Fruit fly (Drosophila melanogaster): ENCODE measurements around the gene Cpr65Ec.

Cpr65Ec gene

dm6 chr3L:7130574-7130973 is 37.6 kb downstream of the Cpr65Ec start, which contains the start of gene Acbp3:
Gene Acbp3, plus strand, starts transcription at chr3L:7130874.
- no peak for TF ChIP-seq CG14655 (GFP tag; optimal IDR thresholded peaks at IDR 0.05)
- TF ChIP-seq Ets98B (GFP tag; IDR thresholded peaks at IDR 0.05) = no peak

dm6 chr3L:7131447-7131983 is 38.5 kb downstream of the Cpr65Ec start, which contains the start of gene Acbp2:
Gene Acbp2, plus strand, starts transcription at chr3L:7131863.
- TF ChIP-seq CG14655 (GFP tag; optimal IDR thresholded peaks at IDR 0.05) (no peak), CG8159 (tag; optimal IDR thresholded peaks at IDR 0.05) (no peak), Pif1A (GFP tag; optimal IDR thresholded peaks at IDR 0.05) (no peak), EcR (GFP tag; optimal IDR thresholded peaks at IDR 0.05) (no peak), CG13204 (GFP tag; optimal IDR thresholded peaks at IDR 0.05) (no peak), gl (tag; optimal IDR thresholded peaks at IDR 0.05) (no peak), rn (GFP tag; IDR thresholded peaks at IDR 0.05) (no peak), fd96Ca (GFP tag; IDR thresholded peaks at IDR 0.05) (no peak), CG4496 (GFP tag; IDR thresholded peaks at IDR 0.05) (no peak)

- TF ChIP-seq Pif1A (GFP tag; optimal IDR thresholded peaks at IDR 0.05) = no peak
- no peak for TF ChIP-seq CG15710 (tag; optimal IDR thresholded peaks at IDR 0.05)
- no peak for TF ChIP-seq CG9948 (tag; optimal IDR thresholded peaks at IDR 0.05)
- no peak for TF ChIP-seq EcR (GFP tag; optimal IDR thresholded peaks at IDR 0.05)
- TF ChIP-seq fd96Ca (GFP tag; IDR thresholded peaks at IDR 0.05) = no peak
- TF ChIP-seq CG32121 (GFP tag; IDR thresholded peaks at IDR 0.05) = no peak
- TF ChIP-seq CG8159 (tag; optimal IDR thresholded peaks at IDR 0.05) = no peak
- no peak for TF ChIP-seq CG10348 (GFP tag; IDR thresholded peaks at IDR 0.05)
- TF ChIP-seq rn (GFP tag; IDR thresholded peaks at IDR 0.05) = no peak
- no peak for TF ChIP-seq CG17806 (tag; optimal IDR thresholded peaks at IDR 0.05)
- no peak for TF ChIP-seq gl (tag; optimal IDR thresholded peaks at IDR 0.05)
Observed at dm6 chr3L:7132593-7132992, 39.6 kb downstream of the Cpr65Ec start.

dm6 chr3L:7133699-7134655 is 41.0 kb downstream of the Cpr65Ec start, which contains the start of gene melt:
Gene melt, plus strand, starts transcription at chr3L:7134516.
- TF ChIP-seq CG9948 (tag; optimal IDR thresholded peaks at IDR 0.05) (peak; percentile 81), Pif1B (GFP tag; optimal IDR thresholded peaks at IDR 0.05) (peak; percentile 89), Snoo (tag; optimal IDR thresholded peaks at IDR 0.05) (peak; percentile 87), CG17806 (tag; optimal IDR thresholded peaks at IDR 0.05) (peak; percentile 72), CG32121 (GFP tag; IDR thresholded peaks at IDR 0.05) (peak; percentile 69), CG15710 (tag; optimal IDR thresholded peaks at IDR 0.05) (peak; percentile 81), CG8159 (tag; optimal IDR thresholded peaks at IDR 0.05) (peak; percentile 87), fd96Ca (GFP tag; IDR thresholded peaks at IDR 0.05) (peak; percentile 75), D1 (tag; optimal IDR thresholded peaks at IDR 0.05) (peak; percentile 73), CG8301 (tag; optimal IDR thresholded peaks at IDR 0.05) (peak; percentile 90), CG34367 (tag; optimal IDR thresholded peaks at IDR 0.05) (peak; percentile 73), CG4496 (GFP tag; IDR thresholded peaks at IDR 0.05) (peak; percentile 75), CG14655 (GFP tag; optimal IDR thresholded peaks at IDR 0.05) (peak; percentile 93), Pif1A (GFP tag; optimal IDR thresholded peaks at IDR 0.05) (peak; percentile 91), Ets98B (GFP tag; IDR thresholded peaks at IDR 0.05) (peak; percentile 54), CG12605 (GFP tag; IDR thresholded peaks at IDR 0.05) (no peak; the same call in 1 of the 2 replicates), EcR (GFP tag; optimal IDR thresholded peaks at IDR 0.05) (no peak), rn (GFP tag; IDR thresholded peaks at IDR 0.05) (no peak), CG13204 (GFP tag; optimal IDR thresholded peaks at IDR 0.05) (peak; percentile 38), CG10348 (GFP tag; IDR thresholded peaks at IDR 0.05) (peak; percentile 12; the same call in 1 of the 2 replicates), gl (tag; optimal IDR thresholded peaks at IDR 0.05) (no peak)

dm6 chr3L:7134818-7135217 is 41.8 kb downstream of the Cpr65Ec start:
- TF ChIP-seq Pif1B (GFP tag; optimal IDR thresholded peaks at IDR 0.05) = no peak
- peak; percentile 59; the same call in 1 of the 3 replicates for TF ChIP-seq fd96Ca (GFP tag; IDR thresholded peaks at IDR 0.05)
- peak; percentile 86 for TF ChIP-seq CG4496 (GFP tag; IDR thresholded peaks at IDR 0.05)
- TF ChIP-seq CG17806 (tag; optimal IDR thresholded peaks at IDR 0.05) = peak; percentile 49
- TF ChIP-seq CG13204 (GFP tag; optimal IDR thresholded peaks at IDR 0.05) = peak; percentile 58
- TF ChIP-seq Ets98B (GFP tag; IDR thresholded peaks at IDR 0.05) = peak; percentile 53
- peak; percentile 85 for TF ChIP-seq gl (tag; optimal IDR thresholded peaks at IDR 0.05)
- peak; percentile 10 for TF ChIP-seq CG9948 (tag; optimal IDR thresholded peaks at IDR 0.05)
- peak; percentile 58 for TF ChIP-seq CG34367 (tag; optimal IDR thresholded peaks at IDR 0.05)
- TF ChIP-seq CG10348 (GFP tag; IDR thresholded peaks at IDR 0.05) = no peak
- no peak for TF ChIP-seq EcR (GFP tag; optimal IDR thresholded peaks at IDR 0.05)
- TF ChIP-seq CG14655 (GFP tag; optimal IDR thresholded peaks at IDR 0.05) = no peak
- no peak for TF ChIP-seq CG8301 (tag; optimal IDR thresholded peaks at IDR 0.05)
- no peak for TF ChIP-seq CG32121 (GFP tag; IDR thresholded peaks at IDR 0.05)
- TF ChIP-seq CG12605 (GFP tag; IDR thresholded peaks at IDR 0.05) = peak; percentile 78
- peak; percentile 50 for TF ChIP-seq CG15710 (tag; optimal IDR thresholded peaks at IDR 0.05)
- no peak for TF ChIP-seq rn (GFP tag; IDR thresholded peaks at IDR 0.05)
- TF ChIP-seq CG8159 (tag; optimal IDR thresholded peaks at IDR 0.05) = peak; percentile 42
- TF ChIP-seq D1 (tag; optimal IDR thresholded peaks at IDR 0.05) = no peak
- no peak for TF ChIP-seq Snoo (tag; optimal IDR thresholded peaks at IDR 0.05)
- TF ChIP-seq Pif1A (GFP tag; optimal IDR thresholded peaks at IDR 0.05) = peak; percentile 41

Data from whole organism, pupa.